Worm (Caenorhabditis elegans): ENCODE measurements around the gene M04C3.2.

ce11 chrV:19445442-19445841, 3.3 kb downstream of the M04C3.2 start, which contains the start of gene M04C3.1:
- TF ChIP-seq F13H6.1 (tag; optimal IDR thresholded peaks at IDR 0.05) (no peak), egl-27 (tag; optimal IDR thresholded peaks at IDR 0.05) (no peak), elt-1 (tag; optimal IDR thresholded peaks at IDR 0.05) (no peak), unc-55 (GFP tag; optimal IDR thresholded peaks at IDR 0.05) (no peak), lin-13 (GFP tag; optimal IDR thresholded peaks at IDR 0.05) (no peak), nhr-23 (tag; optimal IDR thresholded peaks at IDR 0.05) (no peak), lsy-2 (tag; optimal IDR thresholded peaks at IDR 0.05) (no peak), unc-62 (GFP tag; optimal IDR thresholded peaks at IDR 0.05) (no peak), nhr-237 (tag; optimal IDR thresholded peaks at IDR 0.05) (no peak), ama-1 (optimal IDR thresholded peaks at IDR 0.05) (no peak)

Data from whole organism, L2 larva.